Fruit fly (Drosophila melanogaster) whole organism, embryonic: ENCODE measurements around the gene nudC.

Source experiments
- Adf1 ChIP-seq: fragments of 200-800 bp; sonication (Bioruptor generic); IDR thresholded peaks from 2 replicates; pipeline ENCODE4 v1.3.6; 2022; ENCODE audit warnings: missing biosample characterization, missing genetic modification characterization
- BEAF-32 ChIP-seq: fragments of 200-800 bp; sonication (Bioruptor generic); optimal IDR thresholded peaks from 3 replicates; lab custom pipeline; 2017; ENCODE audit warnings: missing biosample characterization, missing genetic modification characterization, mild to moderate bottlenecking, moderate library complexity, missing genetic modification reagents
- Bteb2 ChIP-seq: fragments of 200-800 bp; sonication (Bioruptor generic); optimal IDR thresholded peaks from 2 replicates; lab custom pipeline; 2016; ENCODE audit warnings: missing biosample characterization, missing genetic modification characterization
- CG1024 ChIP-seq: fragments of 200-800 bp; sonication (Bioruptor generic); IDR thresholded peaks from 2 replicates; pipeline ENCODE4 v1.3.6; 2022; ENCODE audit warnings: missing biosample characterization, missing genetic modification characterization
- CG10274 ChIP-seq: fragments of 200-800 bp; sonication (Bioruptor generic); optimal IDR thresholded peaks from 3 replicates; lab custom pipeline; 2017; ENCODE audit warnings: missing biosample characterization, mild to moderate bottlenecking, missing genetic modification characterization
- CG10565 ChIP-seq: fragments of 200-800 bp; sonication (Bioruptor generic); optimal IDR thresholded peaks from 3 replicates; lab custom pipeline; 2016; ENCODE audit warnings: missing biosample characterization, mild to moderate bottlenecking, missing genetic modification characterization
- CG11247 ChIP-seq: fragments of 200-800 bp; sonication (Bioruptor generic); IDR thresholded peaks from 2 replicates; pipeline ENCODE4 v1.3.6; 2022; ENCODE audit warnings: missing biosample characterization, missing genetic modification characterization
- CG12104 ChIP-seq: fragments of 200-800 bp; sonication (Bioruptor generic); optimal IDR thresholded peaks from 3 replicates; lab custom pipeline; 2016; ENCODE audit warnings: missing biosample characterization, missing genetic modification characterization
- CG14050 ChIP-seq: fragments of 200-800 bp; sonication (Bioruptor generic); IDR thresholded peaks from 3 replicates; pipeline ENCODE4 v1.3.6; 2022; ENCODE audit warnings: missing biosample characterization, missing genetic modification characterization
- CG14441 ChIP-seq: fragments of 200-800 bp; sonication (Bioruptor generic); IDR thresholded peaks from 2 replicates; pipeline ENCODE4 v1.3.6; 2022; ENCODE audit warnings: missing biosample characterization, missing genetic modification characterization
- CG1832 ChIP-seq: fragments of 200-800 bp; sonication (Bioruptor generic); optimal IDR thresholded peaks from 2 replicates; lab custom pipeline; 2017; ENCODE audit warnings: missing biosample characterization, mild to moderate bottlenecking, missing genetic modification characterization, inconsistent platforms
- CG5180 ChIP-seq: fragments of 200-800 bp; sonication (Bioruptor generic); optimal IDR thresholded peaks from 3 replicates; lab custom pipeline; 2017; ENCODE audit warnings: missing biosample characterization, missing genetic modification characterization, mild to moderate bottlenecking, moderate library complexity, missing genetic modification reagents
- CG7271 ChIP-seq: fragments of 200-800 bp; sonication (Bioruptor generic); optimal IDR thresholded peaks from 2 replicates; lab custom pipeline; 2018; ENCODE audit warnings: missing biosample characterization, mild to moderate bottlenecking, missing genetic modification characterization, moderate library complexity
- CG8281 ChIP-seq: fragments of 200-800 bp; sonication (Bioruptor generic); optimal IDR thresholded peaks from 2 replicates; lab custom pipeline; 2018; ENCODE audit warnings: missing biosample characterization, mild to moderate bottlenecking, missing genetic modification characterization, moderate library complexity
- CG9797 ChIP-seq: fragments of 200-800 bp; sonication (Bioruptor generic); optimal IDR thresholded peaks from 3 replicates; lab custom pipeline; 2018; ENCODE audit warnings: missing biosample characterization, mild to moderate bottlenecking, missing genetic modification characterization
- CTCF ChIP-seq: fragments of 200-800 bp; sonication (Bioruptor generic); optimal IDR thresholded peaks from 2 replicates; lab custom pipeline; 2017; ENCODE audit warnings: missing biosample characterization, mild to moderate bottlenecking, missing genetic modification characterization, moderate library complexity
- Deaf1 ChIP-seq: fragments of 200-800 bp; optimal IDR thresholded peaks from 3 replicates; lab custom pipeline; 2019; ENCODE audit warnings: missing biosample characterization, mild to moderate bottlenecking, missing genetic modification characterization, moderate library complexity
- Fer3 ChIP-seq: fragments of 200-800 bp; sonication (Bioruptor generic); optimal IDR thresholded peaks from 2 replicates; lab custom pipeline; 2018; ENCODE audit warnings: missing biosample characterization, mild to moderate bottlenecking, missing genetic modification characterization, moderate library complexity
- Hr51 ChIP-seq, 2 experiments: fragments of 200-800 bp; sonication (Bioruptor generic); optimal IDR thresholded peaks; 2 replicates in 1 of 2; 3 replicates in 1 of 2; lab custom pipeline; 2016 to 2018; ENCODE audit warnings: missing biosample characterization in 2 of 2, missing genetic modification characterization in 2 of 2, mild to moderate bottlenecking in 1 of 2, moderate library complexity in 1 of 2
- MESR4 ChIP-seq: fragments of 200-800 bp; sonication (Bioruptor generic); optimal IDR thresholded peaks from 2 replicates; lab custom pipeline; 2018; ENCODE audit warnings: missing biosample characterization, mild to moderate bottlenecking, missing genetic modification characterization, moderate library complexity
- MTF-1 ChIP-seq: fragments of 200-800 bp; sonication (Bioruptor generic); optimal IDR thresholded peaks from 2 replicates; lab custom pipeline; 2018; ENCODE audit warnings: missing biosample characterization, mild to moderate bottlenecking, missing genetic modification characterization, borderline replicate concordance
- NK7.1 ChIP-seq: fragments of 200-800 bp; sonication (Bioruptor generic); optimal IDR thresholded peaks from 3 replicates; lab custom pipeline; 2016; ENCODE audit warnings: missing biosample characterization, missing genetic modification characterization
- Nf-YC ChIP-seq: fragments of 200-800 bp; optimal IDR thresholded peaks from 3 replicates; lab custom pipeline; 2019; ENCODE audit warnings: missing biosample characterization, mild to moderate bottlenecking, missing genetic modification characterization, moderate library complexity
- Trl ChIP-seq, 3 experiments: fragments of >200 bp in 2 of 3; fragments of 200-800 bp in 1 of 3; sonication (Bioruptor generic) in 1 of 3; optimal IDR thresholded peaks; 2 replicates in 1 of 3; 3 replicates in 2 of 3; lab custom pipeline; 2016 to 2017; ENCODE audit warnings: missing biosample characterization in 1 of 3, missing genetic modification characterization in 1 of 3
- abd-A ChIP-seq: fragments of 200-800 bp; sonication (Bioruptor generic); optimal IDR thresholded peaks from 3 replicates; lab custom pipeline; 2019; ENCODE audit warnings: missing biosample characterization, mild to moderate bottlenecking, missing genetic modification characterization, moderate library complexity
- amos ChIP-seq: fragments of 200-800 bp; sonication (Bioruptor generic); IDR thresholded peaks from 2 replicates; pipeline ENCODE4 v1.3.6; 2022; ENCODE audit warnings: missing biosample characterization, missing genetic modification characterization; ENCODE audit not compliant: partially characterized antibody
- aop ChIP-seq: fragments of 200-800 bp; sonication (Bioruptor generic); IDR thresholded peaks from 2 replicates; pipeline ENCODE4 v1.3.6; 2022; ENCODE audit warnings: missing biosample characterization, missing genetic modification characterization
- az2 ChIP-seq: fragments of 200-800 bp; sonication (Bioruptor generic); optimal IDR thresholded peaks from 3 replicates; lab custom pipeline; 2016; ENCODE audit warnings: missing biosample characterization, missing genetic modification characterization
- cato ChIP-seq: fragments of 200-800 bp; sonication (Bioruptor generic); optimal IDR thresholded peaks from 2 replicates; lab custom pipeline; 2016; ENCODE audit warnings: missing biosample characterization, missing genetic modification characterization, borderline replicate concordance
- cg ChIP-seq: fragments of 200-800 bp; sonication (Bioruptor generic); optimal IDR thresholded peaks from 3 replicates; lab custom pipeline; 2019; ENCODE audit warnings: missing biosample characterization, mild to moderate bottlenecking, missing genetic modification characterization, moderate library complexity
- fd64A ChIP-seq: fragments of 200-800 bp; sonication (Bioruptor generic); optimal IDR thresholded peaks from 3 replicates; lab custom pipeline; 2018; ENCODE audit warnings: missing biosample characterization, mild to moderate bottlenecking, missing genetic modification characterization
- ftz-f1 ChIP-seq: fragments of 200-800 bp; sonication (Bioruptor generic); optimal IDR thresholded peaks from 2 replicates; lab custom pipeline; 2016; ENCODE audit warnings: missing biosample characterization, missing genetic modification characterization
- hbn ChIP-seq: fragments of 200-800 bp; sonication (Bioruptor generic); IDR thresholded peaks from 2 replicates; pipeline ENCODE4 v1.3.6; 2022; ENCODE audit warnings: missing biosample characterization, missing genetic modification characterization; ENCODE audit not compliant: partially characterized antibody
- ind ChIP-seq: fragments of 200-800 bp; sonication (Bioruptor generic); optimal IDR thresholded peaks from 3 replicates; lab custom pipeline; 2016; ENCODE audit warnings: missing biosample characterization, missing genetic modification characterization
- jumu ChIP-seq: fragments of 200-800 bp; sonication (Bioruptor generic); optimal IDR thresholded peaks from 3 replicates; lab custom pipeline; 2016; ENCODE audit warnings: missing biosample characterization, missing genetic modification characterization
- kah ChIP-seq: fragments of 200-800 bp; sonication (Bioruptor generic); optimal IDR thresholded peaks from 2 replicates; lab custom pipeline; 2018; ENCODE audit warnings: missing biosample characterization, mild to moderate bottlenecking, missing genetic modification characterization
- lilli ChIP-seq: fragments of 200-800 bp; sonication (Bioruptor generic); optimal IDR thresholded peaks from 3 replicates; lab custom pipeline; 2016; ENCODE audit warnings: missing biosample characterization, missing genetic modification characterization
- psq ChIP-seq: fragments of 200-800 bp; sonication (Bioruptor generic); optimal IDR thresholded peaks from 2 replicates; lab custom pipeline; 2017; ENCODE audit warnings: missing biosample characterization, missing genetic modification characterization
- repo ChIP-seq: fragments of 200-800 bp; sonication (Bioruptor generic); optimal IDR thresholded peaks from 2 replicates; lab custom pipeline; 2016; ENCODE audit warnings: missing biosample characterization, missing genetic modification characterization
- row ChIP-seq: fragments of 200-800 bp; sonication (Bioruptor generic); IDR thresholded peaks from 3 replicates; pipeline ENCODE4 v1.3.6; 2022; ENCODE audit warnings: missing biosample characterization, missing genetic modification characterization
- sd ChIP-seq: fragments of 200-800 bp; sonication (Bioruptor generic); optimal IDR thresholded peaks from 3 replicates; lab custom pipeline; 2018; ENCODE audit warnings: missing biosample characterization, mild to moderate bottlenecking, missing genetic modification characterization, moderate library complexity
- tna ChIP-seq: fragments of 200-800 bp; sonication (Bioruptor generic); IDR thresholded peaks from 2 replicates; pipeline ENCODE4 v1.3.6; 2022; ENCODE audit warnings: missing biosample characterization, missing genetic modification characterization; ENCODE audit not compliant: partially characterized antibody
- toy ChIP-seq: fragments of 200-800 bp; sonication (Bioruptor generic); IDR thresholded peaks from 2 replicates; pipeline ENCODE4 v1.3.6; 2022; ENCODE audit warnings: missing biosample characterization, missing genetic modification characterization
- unpg ChIP-seq: fragments of 200-800 bp; sonication (Bioruptor generic); optimal IDR thresholded peaks from 3 replicates; lab custom pipeline; 2018; ENCODE audit warnings: missing biosample characterization, mild to moderate bottlenecking, missing genetic modification characterization, moderate library complexity
- wdn ChIP-seq: fragments of 200-800 bp; sonication (Bioruptor generic); IDR thresholded peaks from 2 replicates; pipeline ENCODE4 v1.3.6; 2022; ENCODE audit warnings: missing biosample characterization, missing genetic modification characterization
- wek ChIP-seq: fragments of 200-800 bp; sonication (Bioruptor generic); optimal IDR thresholded peaks from 3 replicates; lab custom pipeline; 2018; ENCODE audit warnings: missing biosample characterization, mild to moderate bottlenecking, missing genetic modification characterization, moderate library complexity
- wor ChIP-seq: fragments of 200-800 bp; sonication (Bioruptor generic); IDR thresholded peaks from 2 replicates; pipeline ENCODE4 v1.3.6; 2022; ENCODE audit warnings: missing biosample characterization, missing genetic modification characterization
- zen2 ChIP-seq: fragments of 200-800 bp; sonication (Bioruptor generic); IDR thresholded peaks from 3 replicates; pipeline ENCODE4 v1.3.6; 2022; ENCODE audit warnings: missing biosample characterization, missing genetic modification characterization; ENCODE audit not compliant: partially characterized antibody

nudC gene

DNA sequence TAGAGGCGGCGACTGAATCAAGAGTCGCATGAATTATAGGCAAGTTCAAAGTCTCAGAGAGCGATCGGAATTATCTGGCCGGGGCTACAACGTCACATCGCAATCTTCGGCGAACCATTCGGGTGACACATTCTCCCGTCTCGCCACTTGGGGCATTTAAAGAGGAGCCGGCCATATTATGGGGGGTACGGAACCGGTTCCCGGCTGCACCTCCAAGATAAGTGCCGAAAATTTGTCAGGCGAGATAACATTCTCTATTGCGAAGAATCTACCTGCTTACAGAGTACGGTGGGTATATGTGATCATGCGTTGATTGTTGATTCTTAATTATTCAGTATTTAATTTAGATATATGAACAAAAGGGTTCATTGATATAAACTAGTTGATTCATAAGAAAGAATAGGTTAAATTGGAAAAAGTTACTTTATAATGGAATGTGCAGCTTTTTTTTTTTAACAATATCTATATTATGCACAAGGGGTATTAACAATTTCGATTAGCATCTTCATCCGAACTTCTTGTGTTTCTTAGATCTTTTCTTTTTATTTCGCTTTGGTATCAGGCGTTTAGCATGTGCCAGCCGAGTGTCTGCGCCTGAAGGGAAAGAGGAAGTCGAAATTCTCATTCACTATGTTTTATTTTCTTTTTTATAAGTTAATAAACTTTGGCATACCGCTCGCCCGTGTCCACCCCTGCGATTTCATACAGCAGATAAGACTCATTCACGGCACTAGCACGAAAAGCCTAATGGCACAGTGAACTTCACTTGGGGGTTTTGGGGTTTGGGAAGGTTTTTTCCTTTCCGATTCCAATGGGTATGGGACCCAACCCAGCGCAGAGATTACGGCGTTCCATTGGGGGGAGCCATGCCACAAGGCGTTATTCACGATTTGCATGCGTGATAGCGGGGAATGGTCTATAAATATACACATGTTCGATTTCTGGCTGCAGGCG, 3.0 kb upstream of the nudC start (continued):
- no peak for TF ChIP-seq cg (GFP tag; lab: Kevin White, UChicago)
- peak; percentile 59 for TF ChIP-seq az2 (GFP tag; lab: Kevin White, UChicago)
- TF ChIP-seq CG1832 (GFP tag; lab: Kevin White, UChicago), result no peak
- TF ChIP-seq CG7271, result no peak
- TF ChIP-seq aop (GFP tag; lab: Robert Waterston, UW), result no peak
- TF ChIP-seq MESR4 (GFP tag; lab: Kevin White, UChicago), result no peak
- TF ChIP-seq unpg (GFP tag; lab: Kevin White, UChicago), result peak; percentile 49
- no peak for TF ChIP-seq CG10274 (GFP tag; lab: Kevin White, UChicago)
- TF ChIP-seq ftz-f1, result no peak
- TF ChIP-seq Adf1, result no peak
- TF ChIP-seq sd, result peak; percentile 83
- TF ChIP-seq CG14441 (GFP tag; lab: Robert Waterston, UW), result peak; percentile 66
- TF ChIP-seq fd64A (GFP tag; lab: Kevin White, UChicago), result no peak
- peak; percentile 71 for TF ChIP-seq lilli (GFP tag; lab: Kevin White, UChicago)
- TF ChIP-seq abd-A, result no peak
- TF ChIP-seq CG12104 (GFP tag; lab: Kevin White, UChicago), result no peak
- TF ChIP-seq cato (GFP tag; lab: Kevin White, UChicago), result no peak
- no peak for TF ChIP-seq CG10565 (GFP tag; lab: Kevin White, UChicago)
- no peak for TF ChIP-seq hbn (GFP tag; lab: Robert Waterston, UW)
- TF ChIP-seq CG1024, result no peak
- TF ChIP-seq row, result peak; percentile 82
- TF ChIP-seq MTF-1 (GFP tag; lab: Kevin White, UChicago), result no peak
- no peak for TF ChIP-seq Nf-YC
- no peak for TF ChIP-seq CG11247
- no peak for TF ChIP-seq wor (GFP tag; lab: Robert Waterston, UW)
- TF ChIP-seq zen2 (GFP tag; lab: Robert Waterston, UW), result no peak
- TF ChIP-seq repo (GFP tag; lab: Kevin White, UChicago), result no peak
- TF ChIP-seq Deaf1, result peak; percentile 73
- TF ChIP-seq tna (GFP tag; lab: Robert Waterston, UW), result no peak
- peak; percentile 11 to 16 for TF ChIP-seq Trl (optimal IDR thresholded peaks at IDR 0.05; lab: Kevin White, UChicago)
- no peak for TF ChIP-seq Trl (GFP tag; optimal IDR thresholded peaks at IDR 0.05; lab: Kevin White, UChicago)
- no peak for TF ChIP-seq jumu (GFP tag; lab: Kevin White, UChicago)
- TF ChIP-seq CG5180 (GFP tag; lab: Kevin White, UChicago), result no peak
- no peak for TF ChIP-seq CG14050
- peak; percentile 51 for TF ChIP-seq ind (GFP tag; lab: Kevin White, UChicago)
- no peak for TF ChIP-seq NK7.1
- TF ChIP-seq kah, result no peak
- no peak for TF ChIP-seq psq
- TF ChIP-seq BEAF-32 (GFP tag; lab: Kevin White, UChicago), result no peak
- no peak for TF ChIP-seq toy
- peak; percentile 50 for TF ChIP-seq Fer3
- TF ChIP-seq wek (GFP tag; lab: Kevin White, UChicago), result no peak
- no peak for TF ChIP-seq CG9797 (GFP tag; lab: Kevin White, UChicago)
- TF ChIP-seq CG8281 (tag; lab: Kevin White, UChicago), result peak; percentile 12
- TF ChIP-seq CTCF (GFP tag; lab: Kevin White, UChicago), result no peak
- TF ChIP-seq wdn, result no peak; the same call in 1 of the 2 replicates
- peak; percentile 33 for TF ChIP-seq Bteb2 (GFP tag; lab: Kevin White, UChicago)
- TF ChIP-seq Hr51 (GFP tag; optimal IDR thresholded peaks at IDR 0.05; lab: Kevin White, UChicago), result peak in 1 of 2 experiments; percentile 58
- no peak for TF ChIP-seq amos
